Fruit fly (Drosophila melanogaster) whole organism, embryonic: Measurements from ENCODE around the gene RPA1.
A peak's percentile ranks its signal among the peaks of the same experiment; 100 is the strongest.

Experiments used
- Atf-2 ChIP-seq: fragments of 200-800 bp; sonication (Bioruptor generic); optimal IDR thresholded peaks from 2 replicates; lab custom pipeline; 2016; ENCODE audit warnings: missing biosample characterization, missing genetic modification characterization
- CG10274 ChIP-seq: fragments of 200-800 bp; sonication (Bioruptor generic); optimal IDR thresholded peaks from 3 replicates; lab custom pipeline; 2017; ENCODE audit warnings: missing biosample characterization, mild to moderate bottlenecking, missing genetic modification characterization
- CG11247 ChIP-seq: fragments of 200-800 bp; sonication (Bioruptor generic); IDR thresholded peaks from 2 replicates; pipeline ENCODE4 v1.3.6; 2022; ENCODE audit warnings: missing biosample characterization, missing genetic modification characterization
- CG13424 ChIP-seq: fragments of 200-800 bp; sonication (Bioruptor generic); optimal IDR thresholded peaks from 2 replicates; lab custom pipeline; 2019; ENCODE audit warnings: missing biosample characterization, mild to moderate bottlenecking, missing genetic modification characterization, moderate library complexity
- CG14965 ChIP-seq: fragments of 200-800 bp; sonication (Bioruptor generic); optimal IDR thresholded peaks from 2 replicates; lab custom pipeline; 2016; ENCODE audit warnings: missing biosample characterization, missing genetic modification characterization, borderline replicate concordance
- CG15601 ChIP-seq: fragments of 200-800 bp; sonication (Bioruptor generic); optimal IDR thresholded peaks from 3 replicates; lab custom pipeline; 2019; ENCODE audit warnings: missing biosample characterization, mild to moderate bottlenecking, missing genetic modification characterization, moderate library complexity
- CG1602 ChIP-seq: fragments of 200-800 bp; sonication (Bioruptor generic); optimal IDR thresholded peaks from 3 replicates; lab custom pipeline; 2016; ENCODE audit warnings: missing biosample characterization, missing genetic modification characterization
- CG17328 ChIP-seq: fragments of 200-800 bp; sonication (Bioruptor generic); IDR thresholded peaks from 2 replicates; pipeline ENCODE4 v1.3.6; 2022; ENCODE audit warnings: missing biosample characterization, missing genetic modification characterization
- CG18764 ChIP-seq: fragments of 200-800 bp; sonication (Bioruptor generic); optimal IDR thresholded peaks from 3 replicates; lab custom pipeline; 2016; ENCODE audit warnings: missing biosample characterization, missing genetic modification characterization
- CG30020 ChIP-seq: fragments of 200-800 bp; optimal IDR thresholded peaks from 2 replicates; lab custom pipeline; 2019; ENCODE audit warnings: missing biosample characterization, mild to moderate bottlenecking, missing genetic modification characterization, moderate library complexity
- CG31224 ChIP-seq: fragments of 200-800 bp; sonication (Bioruptor generic); IDR thresholded peaks from 2 replicates; pipeline ENCODE4 v1.3.6; 2022; ENCODE audit warnings: missing biosample characterization, missing genetic modification characterization
- CG3163 ChIP-seq: fragments of 200-800 bp; sonication (Bioruptor generic); optimal IDR thresholded peaks from 3 replicates; lab custom pipeline; 2016; ENCODE audit warnings: missing biosample characterization, missing genetic modification characterization
- CG33557 ChIP-seq: fragments of 200-800 bp; sonication (Bioruptor generic); optimal IDR thresholded peaks from 2 replicates; lab custom pipeline; 2019; ENCODE audit warnings: missing biosample characterization, mild to moderate bottlenecking, missing genetic modification characterization, moderate library complexity
- CG3726 ChIP-seq: fragments of 200-800 bp; sonication (Bioruptor generic); IDR thresholded peaks from 3 replicates; pipeline ENCODE4, ENCODE4 v1.3.6; 2022; ENCODE audit warnings: missing biosample characterization, missing genetic modification characterization
- CG3995 ChIP-seq: fragments of 200-800 bp; sonication (Bioruptor generic); optimal IDR thresholded peaks from 3 replicates; lab custom pipeline; 2016; ENCODE audit warnings: missing biosample characterization, missing genetic modification characterization
- CG4404 ChIP-seq: fragments of 200-800 bp; sonication (Bioruptor generic); IDR thresholded peaks from 2 replicates; pipeline ENCODE4 v1.3.6; 2022; ENCODE audit warnings: missing biosample characterization, missing genetic modification characterization
- CG5245 ChIP-seq: fragments of 200-800 bp; sonication (Bioruptor generic); optimal IDR thresholded peaks from 3 replicates; lab custom pipeline; 2016; ENCODE audit warnings: missing biosample characterization, missing genetic modification characterization
- CG8290 ChIP-seq, 3 experiments: fragments of 200-800 bp; sonication (Bioruptor generic); optimal IDR thresholded peaks; 2 replicates each; lab custom pipeline; 2016 to 2019; ENCODE audit warnings: missing biosample characterization in 3 of 3, missing genetic modification characterization in 3 of 3, mild to moderate bottlenecking in 2 of 3, moderate library complexity in 1 of 3
- CG8924 ChIP-seq: fragments of 200-800 bp; optimal IDR thresholded peaks from 3 replicates; lab custom pipeline; 2019; ENCODE audit warnings: missing biosample characterization, mild to moderate bottlenecking, missing genetic modification characterization, moderate library complexity
- CkIIα-i1 ChIP-seq: fragments of 200-800 bp; sonication (Bioruptor generic); IDR thresholded peaks from 2 replicates; pipeline ENCODE4 v1.3.6; 2022; ENCODE audit warnings: missing biosample characterization, missing genetic modification characterization
- Dll ChIP-seq: fragments of 200-800 bp; sonication (Bioruptor generic); IDR thresholded peaks from 4 replicates; pipeline ENCODE4 v1.3.6; 2022; ENCODE audit warnings: missing biosample characterization, missing genetic modification characterization; ENCODE audit not compliant: partially characterized antibody
- Hand ChIP-seq: fragments of 200-800 bp; sonication (Bioruptor generic); optimal IDR thresholded peaks from 2 replicates; lab custom pipeline; 2017; ENCODE audit warnings: mild to moderate bottlenecking, missing biosample characterization, missing genetic modification reagents, missing genetic modification characterization
- HmgD ChIP-seq: fragments of 200-800 bp; sonication (Bioruptor generic); optimal IDR thresholded peaks from 3 replicates; lab custom pipeline; 2016; ENCODE audit warnings: missing biosample characterization, missing genetic modification characterization
- Lhr ChIP-seq: fragments of 200-800 bp; sonication (Bioruptor generic); optimal IDR thresholded peaks from 3 replicates; lab custom pipeline; 2017; ENCODE audit warnings: mild to moderate bottlenecking, missing biosample characterization, missing genetic modification reagents, missing genetic modification characterization
- NC2α ChIP-seq: fragments of 200-800 bp; sonication (Bioruptor generic); optimal IDR thresholded peaks from 2 replicates; lab custom pipeline; 2016; ENCODE audit warnings: missing biosample characterization, missing genetic modification characterization
- NC2β ChIP-seq: fragments of 200-800 bp; sonication (Bioruptor generic); optimal IDR thresholded peaks from 2 replicates; lab custom pipeline; 2016; ENCODE audit warnings: missing biosample characterization, missing genetic modification characterization
- NFAT ChIP-seq: fragments of 200-800 bp; sonication (Bioruptor generic); IDR thresholded peaks from 2 replicates; pipeline ENCODE4 v1.3.6; 2022; ENCODE audit warnings: missing biosample characterization, missing genetic modification characterization
- Ravus ChIP-seq: fragments of 200-800 bp; sonication (Bioruptor generic); IDR thresholded peaks from 2 replicates; pipeline ENCODE4 v1.3.6; 2022; ENCODE audit warnings: missing biosample characterization, missing genetic modification characterization
- Xbp1 ChIP-seq: fragments of 200-800 bp; sonication (Bioruptor generic); optimal IDR thresholded peaks from 3 replicates; lab custom pipeline; 2016; ENCODE audit warnings: missing biosample characterization, mild to moderate bottlenecking, missing genetic modification characterization
- ato ChIP-seq: fragments of 200-800 bp; sonication (Bioruptor generic); IDR thresholded peaks from 2 replicates; pipeline ENCODE4 v1.3.6; 2022; ENCODE audit warnings: missing biosample characterization, missing genetic modification characterization; ENCODE audit not compliant: partially characterized antibody
- cas ChIP-seq: fragments of 200-800 bp; sonication (Bioruptor generic); IDR thresholded peaks from 2 replicates; pipeline ENCODE4 v1.3.6; 2022; ENCODE audit warnings: missing biosample characterization, missing genetic modification characterization
- chinmo ChIP-seq: fragments of 200-800 bp; sonication (Bioruptor generic); IDR thresholded peaks from 4 replicates; pipeline ENCODE4 v1.3.6; 2022; ENCODE audit warnings: missing biosample characterization, missing genetic modification characterization; ENCODE audit not compliant: partially characterized antibody
- corto ChIP-seq: fragments of 200-800 bp; sonication (Bioruptor generic); optimal IDR thresholded peaks from 2 replicates; lab custom pipeline; 2016; ENCODE audit warnings: missing biosample characterization, mild to moderate bottlenecking, missing genetic modification characterization, moderate library complexity
- crol ChIP-seq: fragments of 200-800 bp; sonication (Bioruptor generic); IDR thresholded peaks from 2 replicates; pipeline ENCODE4 v1.3.6; 2022; ENCODE audit warnings: missing biosample characterization, missing genetic modification characterization
- da ChIP-seq: fragments of 200-800 bp; sonication (Bioruptor generic); optimal IDR thresholded peaks from 2 replicates; lab custom pipeline; 2016; ENCODE audit warnings: missing biosample characterization, missing genetic modification characterization
- gce ChIP-seq: fragments of 200-800 bp; sonication (Bioruptor generic); IDR thresholded peaks from 3 replicates; pipeline ENCODE4 v1.3.6; 2022; ENCODE audit warnings: missing biosample characterization, missing genetic modification characterization
- gcm2 ChIP-seq: fragments of 200-800 bp; sonication (Bioruptor generic); optimal IDR thresholded peaks from 2 replicates; lab custom pipeline; 2016; ENCODE audit warnings: missing biosample characterization, missing genetic modification characterization
- gem ChIP-seq: fragments of 200-800 bp; sonication (Bioruptor generic); optimal IDR thresholded peaks from 2 replicates; lab custom pipeline; 2019; ENCODE audit warnings: missing biosample characterization, mild to moderate bottlenecking, missing genetic modification characterization, moderate library complexity
- grau ChIP-seq: fragments of 200-800 bp; optimal IDR thresholded peaks from 3 replicates; lab custom pipeline; 2019; ENCODE audit warnings: missing biosample characterization, mild to moderate bottlenecking, missing genetic modification characterization, moderate library complexity
- insv ChIP-seq, 2 experiments: fragments of 200-800 bp; sonication (Bioruptor generic); optimal IDR thresholded peaks; 3 replicates each; lab custom pipeline; 2016 to 2018; ENCODE audit warnings: missing biosample characterization in 2 of 2, missing genetic modification characterization in 2 of 2
- maf-S ChIP-seq: fragments of 200-800 bp; sonication (Bioruptor generic); optimal IDR thresholded peaks from 2 replicates; lab custom pipeline; 2016; ENCODE audit warnings: missing biosample characterization, missing genetic modification characterization
- nerfin-1 ChIP-seq: fragments of 200-800 bp; sonication (Bioruptor generic); optimal IDR thresholded peaks from 3 replicates; lab custom pipeline; 2019; ENCODE audit warnings: missing biosample characterization, mild to moderate bottlenecking, missing genetic modification characterization, moderate library complexity
- peb ChIP-seq: fragments of 200-800 bp; sonication (Bioruptor generic); IDR thresholded peaks from 2 replicates; pipeline ENCODE4 v1.3.6; 2022; ENCODE audit warnings: missing biosample characterization, missing genetic modification characterization
- rib ChIP-seq: fragments of 200-800 bp; sonication (Bioruptor generic); IDR thresholded peaks from 2 replicates; pipeline ENCODE4 v1.3.6; 2022; ENCODE audit warnings: missing biosample characterization, missing genetic modification characterization
- sd ChIP-seq: fragments of 200-800 bp; sonication (Bioruptor generic); optimal IDR thresholded peaks from 3 replicates; lab custom pipeline; 2018; ENCODE audit warnings: missing biosample characterization, mild to moderate bottlenecking, missing genetic modification characterization, moderate library complexity
- slp2 ChIP-seq: fragments of 200-800 bp; sonication (Bioruptor generic); optimal IDR thresholded peaks from 2 replicates; lab custom pipeline; 2016; ENCODE audit warnings: missing biosample characterization, missing genetic modification characterization
- stwl ChIP-seq: fragments of 200-800 bp; sonication (Bioruptor generic); optimal IDR thresholded peaks from 3 replicates; lab custom pipeline; 2018; ENCODE audit warnings: missing biosample characterization, mild to moderate bottlenecking, missing genetic modification characterization, moderate library complexity
- tna ChIP-seq: fragments of 200-800 bp; sonication (Bioruptor generic); IDR thresholded peaks from 2 replicates; pipeline ENCODE4 v1.3.6; 2022; ENCODE audit warnings: missing biosample characterization, missing genetic modification characterization; ENCODE audit not compliant: partially characterized antibody
- toy ChIP-seq: fragments of 200-800 bp; sonication (Bioruptor generic); IDR thresholded peaks from 2 replicates; pipeline ENCODE4 v1.3.6; 2022; ENCODE audit warnings: missing biosample characterization, missing genetic modification characterization
- unpg ChIP-seq: fragments of 200-800 bp; sonication (Bioruptor generic); optimal IDR thresholded peaks from 3 replicates; lab custom pipeline; 2018; ENCODE audit warnings: missing biosample characterization, mild to moderate bottlenecking, missing genetic modification characterization, moderate library complexity

Gene RPA1

DNA sequence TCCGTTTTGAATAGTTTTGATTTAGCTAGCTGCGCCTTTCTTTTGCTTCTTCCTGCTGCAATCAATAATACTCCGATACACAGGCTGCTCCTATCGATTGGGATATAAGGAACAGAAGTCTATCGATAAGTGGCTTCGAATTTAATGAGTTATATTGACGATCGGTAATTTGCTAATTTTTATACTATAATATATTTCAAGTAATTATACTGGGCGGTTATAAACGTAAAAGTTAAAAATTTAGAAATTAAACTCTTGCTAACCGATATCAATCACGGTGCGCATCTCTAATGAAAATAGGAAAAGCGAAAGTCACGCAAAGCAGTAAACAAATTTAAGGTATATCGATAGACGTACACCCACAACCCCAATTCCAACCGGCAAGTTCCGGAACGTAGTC is 20.5 kb downstream of the RPA1 start, which contains the start of the genes CG9636, CG18749 and CG33722 (continued):
- peak; percentile 72 for TF ChIP-seq nerfin-1
- TF ChIP-seq cas (GFP tag; lab: Robert Waterston, UW): no peak
- TF ChIP-seq insv (GFP tag; optimal IDR thresholded peaks at IDR 0.05; lab: Kevin White, UChicago): peak in 1 of 2 experiments; percentile 16
- TF ChIP-seq gem (tag; lab: Kevin White, UChicago): peak; percentile 85
- no peak for TF ChIP-seq toy (GFP tag; lab: Robert Waterston, UW)
- TF ChIP-seq CkIIα-i1: no peak
- peak; percentile 91; the same call in 3 of the 4 replicates for TF ChIP-seq chinmo (GFP tag; lab: Robert Waterston, UW)
- TF ChIP-seq Xbp1: peak; percentile 78
- TF ChIP-seq NFAT (GFP tag; lab: Robert Waterston, UW): no peak
- peak; percentile 45 for TF ChIP-seq CG5245 (GFP tag; lab: Kevin White, UChicago)
- peak; percentile 61; the same call in 1 of the 2 replicates for TF ChIP-seq CG11247 (GFP tag; lab: Robert Waterston, UW)
- no peak for TF ChIP-seq CG3163 (GFP tag; lab: Kevin White, UChicago)
- TF ChIP-seq stwl: peak; percentile 94
- TF ChIP-seq maf-S (GFP tag; lab: Kevin White, UChicago): no peak
- peak; percentile 74 for TF ChIP-seq CG33557 (GFP tag; lab: Kevin White, UChicago)
- TF ChIP-seq CG10274 (GFP tag; lab: Kevin White, UChicago): no peak
- no peak for TF ChIP-seq Atf-2
- TF ChIP-seq corto (GFP tag; lab: Kevin White, UChicago): peak; percentile 81
- peak; percentile 98 for TF ChIP-seq ato
- no peak for TF ChIP-seq gcm2 (GFP tag; lab: Kevin White, UChicago)
- 0 out of 3 replicates have a peak, but pooled peaks have one; percentile 36 for TF ChIP-seq gce (GFP tag; lab: Robert Waterston, UW)
- peak; percentile 49 for TF ChIP-seq sd (tag; lab: Kevin White, UChicago)
- no peak for TF ChIP-seq da (GFP tag; lab: Kevin White, UChicago)
- TF ChIP-seq tna (GFP tag; lab: Robert Waterston, UW): peak; percentile 87; the same call in 1 of the 2 replicates
- no peak for TF ChIP-seq Ravus (GFP tag; lab: Robert Waterston, UW)
- TF ChIP-seq CG3995 (GFP tag; lab: Kevin White, UChicago): peak; percentile 87
- peak; percentile 65 for TF ChIP-seq CG1602 (GFP tag; lab: Kevin White, UChicago)
- TF ChIP-seq CG15601 (tag; lab: Kevin White, UChicago): peak; percentile 74
- TF ChIP-seq NC2β (GFP tag; lab: Kevin White, UChicago): no peak
- TF ChIP-seq CG8924 (tag; lab: Kevin White, UChicago): peak; percentile 72
- no peak for TF ChIP-seq CG31224 (GFP tag; lab: Robert Waterston, UW)
- peak; percentile 58; the same call in 1 of the 2 replicates for TF ChIP-seq CG17328 (GFP tag; lab: Robert Waterston, UW)
- TF ChIP-seq grau (tag; lab: Kevin White, UChicago): peak; percentile 71
- TF ChIP-seq CG4404 (GFP tag; lab: Robert Waterston, UW): peak; percentile 56; the same call in 1 of the 2 replicates
- TF ChIP-seq slp2 (GFP tag; lab: Kevin White, UChicago): peak; percentile 11
- TF ChIP-seq peb (GFP tag; lab: Robert Waterston, UW): peak; percentile 42; the same call in 1 of the 2 replicates
- TF ChIP-seq rib (GFP tag; lab: Robert Waterston, UW): peak; percentile 44; the same call in 1 of the 2 replicates
- TF ChIP-seq crol: no peak
- TF ChIP-seq CG14965 (GFP tag; lab: Kevin White, UChicago): no peak
- TF ChIP-seq CG30020: peak; percentile 69
- peak; percentile 99 for TF ChIP-seq Dll (GFP tag; lab: Robert Waterston, UW)
- peak; percentile 70 for TF ChIP-seq CG13424 (tag; lab: Kevin White, UChicago)
- no peak for TF ChIP-seq HmgD
- TF ChIP-seq NC2α: no peak
- peak; percentile 72 for TF ChIP-seq unpg
- TF ChIP-seq Lhr (GFP tag; lab: Kevin White, UChicago): peak; percentile 56
- TF ChIP-seq CG3726 (GFP tag; lab: Robert Waterston, UW): no peak
- peak; percentile 77 for TF ChIP-seq CG8290 (GFP tag; optimal IDR thresholded peaks at IDR 0.05; lab: Kevin White, UChicago)
- peak in 1 of 2 experiments; percentile 60 for TF ChIP-seq CG8290 (tag; optimal IDR thresholded peaks at IDR 0.05; lab: Kevin White, UChicago)
- peak; percentile 41 for TF ChIP-seq Hand (GFP tag; lab: Kevin White, UChicago)
- peak; percentile 65 for TF ChIP-seq CG18764 (GFP tag; lab: Kevin White, UChicago)
